Fruit fly (Drosophila melanogaster) whole organism, wandering third instar larva: Measurements from ENCODE around the gene CG34328.

ENCODE experiments used
- Abd-B ChIP-seq: fragments of >200 bp; optimal IDR thresholded peaks from 2 replicates; lab custom pipeline; 2017; ENCODE audit warnings: missing biosample characterization, missing genetic modification characterization
- Rel ChIP-seq, 2 experiments: fragments of 200-800 bp; sonication (Bioruptor generic) in 1 of 2; optimal IDR thresholded peaks; 2 replicates in 1 of 2; 3 replicates in 1 of 2; lab custom pipeline; 2016 to 2019; ENCODE audit warnings: mild to moderate bottlenecking in 2 of 2, missing biosample characterization in 2 of 2, missing genetic modification characterization in 2 of 2, moderate library complexity in 1 of 2
- br ChIP-seq: fragments of 200-800 bp; sonication (Bioruptor generic); optimal IDR thresholded peaks from 2 replicates; lab custom pipeline; 2016; ENCODE audit warnings: missing biosample characterization, missing genetic modification characterization
- rgr ChIP-seq: fragments of 200-800 bp; sonication (Bioruptor generic); optimal IDR thresholded peaks from 3 replicates; lab custom pipeline; 2016; ENCODE audit warnings: missing biosample characterization, mild to moderate bottlenecking, missing genetic modification characterization
- sage ChIP-seq: fragments of 200-800 bp; sonication (Bioruptor generic); optimal IDR thresholded peaks from 2 replicates; lab custom pipeline; 2016; ENCODE audit warnings: missing biosample characterization, mild to moderate bottlenecking, missing genetic modification characterization
- sv ChIP-seq: fragments of 200-800 bp; sonication (Bioruptor generic); optimal IDR thresholded peaks from 3 replicates; lab custom pipeline; 2016; ENCODE audit warnings: missing biosample characterization, missing genetic modification characterization

dm6 chrX:18402564-18402963 lies 2.7 kb upstream of the CG34328 start:
- TF ChIP-seq br (GFP tag; lab: Kevin White, UChicago) = no peak
- TF ChIP-seq sv (GFP tag; lab: Kevin White, UChicago) = no peak
- TF ChIP-seq Abd-B (GFP tag; lab: Kevin White, UChicago) = no peak
- no peak for TF ChIP-seq Rel (GFP tag; optimal IDR thresholded peaks at IDR 0.05; lab: Kevin White, UChicago)
- TF ChIP-seq Rel (tag; optimal IDR thresholded peaks at IDR 0.05; lab: Kevin White, UChicago) = peak; percentile 50
- no peak for TF ChIP-seq rgr
- TF ChIP-seq sage (GFP tag; lab: Kevin White, UChicago) = no peak
